Fruit fly (Drosophila melanogaster) whole organism: ENCODE data around the gene TTLL15.

Experiments used
- CG8478 ChIP-seq: fragments of >200 bp; optimal IDR thresholded peaks from 2 replicates; lab custom pipeline; 2018; ENCODE audit warnings: inconsistent platforms
- Dll ChIP-seq: fragments of >200 bp; optimal IDR thresholded peaks from 2 replicates; lab custom pipeline; 2017
- EcR ChIP-seq, 2 experiments: fragments of >200 bp; optimal IDR thresholded peaks; 2 replicates each; lab custom pipeline; 2017; ENCODE audit warnings: missing biosample characterization in 2 of 2, missing genetic modification characterization in 2 of 2, missing genetic modification reagents in 2 of 2
- pan ChIP-seq: fragments of >200 bp; optimal IDR thresholded peaks from 2 replicates; lab custom pipeline; 2017
- psq ChIP-seq: fragments of >200 bp; optimal IDR thresholded peaks from 2 replicates; lab custom pipeline; 2017
- usp ChIP-seq: fragments of >200 bp; optimal IDR thresholded peaks from 2 replicates; lab custom pipeline; 2017; ENCODE audit warnings: missing biosample characterization, missing genetic modification characterization, mixed read lengths

TTLL15 gene

dm6 chr3R:10803855-10804254 is 11.2 kb upstream of the TTLL15 start, which contains the start of gene CG14692:
Gene CG14692 (minus strand): TSS chr3R:10803955.
- TF ChIP-seq Dll (lab: Kevin White, UChicago) (no peak), pan (lab: Kevin White, UChicago) (no peak), psq (lab: Kevin White, UChicago) (no peak), CG8478 (no peak), EcR (GFP tag; optimal IDR thresholded peaks at IDR 0.05; lab: Kevin White, UChicago) (no peak), usp (GFP tag; lab: Kevin White, UChicago) (no peak)

dm6 chr3R:10826796-10827524 is 11.9 kb downstream of the TTLL15 start, which contains the start of gene Cad86C:
Gene Cad86C (plus strand): TSS chr3R:10827079.
- no peak for TF ChIP-seq usp (GFP tag; lab: Kevin White, UChicago)
- TF ChIP-seq Dll (lab: Kevin White, UChicago): peak; percentile 84
- TF ChIP-seq psq (lab: Kevin White, UChicago): no peak
- TF ChIP-seq CG8478: no peak
- no peak for TF ChIP-seq EcR (GFP tag; optimal IDR thresholded peaks at IDR 0.05; lab: Kevin White, UChicago)
- TF ChIP-seq pan (lab: Kevin White, UChicago): no peak

- TF ChIP-seq EcR (GFP tag; optimal IDR thresholded peaks at IDR 0.05; lab: Kevin White, UChicago) (no peak), CG8478 (no peak)
Measured at dm6 chr3R:10828688-10829087, 13.6 kb downstream of the TTLL15 start.

dm6 chr3R:10829746-10830145 is 14.7 kb downstream of the TTLL15 start:
- TF ChIP-seq Dll (lab: Kevin White, UChicago): no peak
- no peak for TF ChIP-seq EcR (GFP tag; optimal IDR thresholded peaks at IDR 0.05; lab: Kevin White, UChicago)
- no peak for TF ChIP-seq usp (GFP tag; lab: Kevin White, UChicago)
- TF ChIP-seq CG8478: no peak
- no peak for TF ChIP-seq pan (lab: Kevin White, UChicago)
- no peak for TF ChIP-seq psq (lab: Kevin White, UChicago)

dm6 chr3R:10832526-10833165 is 17.6 kb downstream of the TTLL15 start:
- no peak for TF ChIP-seq usp (GFP tag; lab: Kevin White, UChicago)
- no peak for TF ChIP-seq CG8478
- TF ChIP-seq EcR (GFP tag; optimal IDR thresholded peaks at IDR 0.05; lab: Kevin White, UChicago): no peak
- no peak for TF ChIP-seq psq (lab: Kevin White, UChicago)
- no peak for TF ChIP-seq pan (lab: Kevin White, UChicago)

- TF ChIP-seq psq (lab: Kevin White, UChicago) (no peak), usp (GFP tag; lab: Kevin White, UChicago) (no peak), CG8478 (no peak), EcR (GFP tag; optimal IDR thresholded peaks at IDR 0.05; lab: Kevin White, UChicago) (no peak), Dll (lab: Kevin White, UChicago) (no peak), pan (lab: Kevin White, UChicago) (no peak)
Measured at dm6 chr3R:10834893-10835292, 19.8 kb downstream of the TTLL15 start.

dm6 chr3R:10836924-10837323 is 21.8 kb downstream of the TTLL15 start:
- TF ChIP-seq Dll (lab: Kevin White, UChicago): no peak
- TF ChIP-seq usp (GFP tag; lab: Kevin White, UChicago): no peak
- no peak for TF ChIP-seq pan (lab: Kevin White, UChicago)
- TF ChIP-seq CG8478: no peak
- TF ChIP-seq EcR (GFP tag; optimal IDR thresholded peaks at IDR 0.05; lab: Kevin White, UChicago): no peak
- TF ChIP-seq psq (lab: Kevin White, UChicago): no peak

- TF ChIP-seq EcR (GFP tag; optimal IDR thresholded peaks at IDR 0.05; lab: Kevin White, UChicago): no peak
- no peak for TF ChIP-seq Dll (lab: Kevin White, UChicago)
- no peak for TF ChIP-seq pan (lab: Kevin White, UChicago)
- no peak for TF ChIP-seq CG8478
- no peak for TF ChIP-seq psq (lab: Kevin White, UChicago)
- no peak for TF ChIP-seq usp (GFP tag; lab: Kevin White, UChicago)
Measured at dm6 chr3R:10842422-10842821, 27.3 kb downstream of the TTLL15 start.

dm6 chr3R:10849515-10849973 is 34.5 kb downstream of the TTLL15 start, which contains the start of gene CG42394:
Gene CG42394 (plus strand): TSS chr3R:10849825.
- TF ChIP-seq pan (lab: Kevin White, UChicago): no peak

dm6 chr3R:10850636-10851035 is 35.5 kb downstream of the TTLL15 start:
- no peak for TF ChIP-seq CG8478
- peak; percentile 44 for TF ChIP-seq pan (lab: Kevin White, UChicago)

dm6 chr3R:10852232-10852774 is 37.2 kb downstream of the TTLL15 start, which contains the start of gene CG4565:
Gene CG4565 (plus strand): TSS chr3R:10852724.
- no peak for TF ChIP-seq Dll (lab: Kevin White, UChicago)

- TF ChIP-seq CG8478 (no peak), psq (lab: Kevin White, UChicago) (no peak)
Measured at dm6 chr3R:10854243-10854874, 39.3 kb downstream of the TTLL15 start, which contains the start of the genes CG6567 and CG4511. Gene CG6567 (minus strand): TSS chr3R:10854451. Gene CG4511 (plus strand): TSS chr3R:10854501.
